Worm (Caenorhabditis elegans) whole organism, midembryonic: Measurements from ENCODE around the gene F45H10.5.

Source experiments
- ref-1 ChIP-seq: fragments of 200-800 bp; sonication (Bioruptor generic); conservative IDR thresholded peaks from 2 replicates; pipeline ENCODE4 v1.3.6; 2022; ENCODE audit warnings: missing genetic modification reagents, missing genetic modification characterization, missing compliant biosample characterization
- ztf-23 ChIP-seq: fragments of 200-800 bp; sonication (Bioruptor generic); IDR thresholded peaks from 2 replicates; pipeline ENCODE4 v1.3.6; 2022; ENCODE audit warnings: missing genetic modification reagents, missing genetic modification characterization, missing compliant biosample characterization
- ztf-29 ChIP-seq: fragments of 200-800 bp; sonication (Bioruptor generic); IDR thresholded peaks from 2 replicates; pipeline ENCODE4 v1.3.6; 2022; ENCODE audit warnings: missing genetic modification reagents, missing genetic modification characterization, missing compliant biosample characterization

DNA sequence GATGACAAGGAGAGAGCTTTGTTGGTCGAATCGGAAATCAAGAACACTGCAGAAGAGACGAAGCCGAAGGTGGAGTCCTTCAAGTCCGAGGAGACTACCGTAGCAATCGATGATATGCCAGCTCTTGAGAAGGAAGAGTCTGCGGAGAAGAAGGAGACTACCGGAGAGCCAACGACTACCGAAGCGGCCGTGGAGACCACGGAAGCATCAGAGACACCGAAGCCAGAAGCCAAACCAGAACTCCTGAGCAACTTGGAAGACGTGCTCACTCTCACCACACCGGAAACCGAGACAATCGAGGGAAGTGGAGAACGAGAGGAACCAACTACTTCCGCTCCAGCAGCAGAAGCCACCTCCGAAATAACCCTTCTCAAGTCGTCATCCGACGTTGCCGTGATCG, 17.6 kb upstream of the F45H10.5 start:
- TF ChIP-seq ref-1 (GFP tag; lab: Robert Waterston, UW) (no peak), ztf-23 (GFP tag; lab: Robert Waterston, UW) (no peak), ztf-29 (GFP tag; lab: Robert Waterston, UW) (no peak)
